Fruit fly (Drosophila melanogaster) whole organism, prepupa: ENCODE results near the gene CG43938.

Experiments used
- Blimp-1 ChIP-seq: fragments of 200-800 bp; sonication (Bioruptor generic); optimal IDR thresholded peaks from 3 replicates; lab custom pipeline; 2017; ENCODE audit warnings: missing biosample characterization, missing genetic modification characterization, mild to moderate bottlenecking, moderate library complexity, missing genetic modification reagents
- CG10631 ChIP-seq: fragments of 200-800 bp; sonication (Bioruptor generic); optimal IDR thresholded peaks from 2 replicates; lab custom pipeline; 2016; ENCODE audit warnings: missing biosample characterization, missing genetic modification characterization
- CG10669 ChIP-seq: fragments of 200-800 bp; sonication (Bioruptor generic); optimal IDR thresholded peaks from 3 replicates; lab custom pipeline; 2018; ENCODE audit warnings: missing biosample characterization, mild to moderate bottlenecking, missing genetic modification characterization, moderate library complexity
- CG11294 ChIP-seq: fragments of 200-800 bp; sonication (Bioruptor generic); IDR thresholded peaks from 2 replicates; pipeline ENCODE4 v1.3.6; 2022; ENCODE audit warnings: missing biosample characterization, missing genetic modification characterization
- CG11762 ChIP-seq: fragments of 200-800 bp; sonication (Bioruptor generic); optimal IDR thresholded peaks from 3 replicates; lab custom pipeline; 2016; ENCODE audit warnings: missing biosample characterization, missing genetic modification characterization; ENCODE audit not compliant: insufficient read depth
- CG11902 ChIP-seq: fragments of 200-800 bp; sonication (Bioruptor generic); optimal IDR thresholded peaks from 3 replicates; lab custom pipeline; 2016; ENCODE audit warnings: missing biosample characterization, missing genetic modification characterization
- CG16779 ChIP-seq: fragments of 200-800 bp; sonication (Bioruptor generic); optimal IDR thresholded peaks from 3 replicates; lab custom pipeline; 2017; ENCODE audit warnings: missing biosample characterization, mild to moderate bottlenecking, missing genetic modification characterization
- CG3032 ChIP-seq: fragments of 200-800 bp; optimal IDR thresholded peaks from 2 replicates; lab custom pipeline; 2019; ENCODE audit warnings: missing biosample characterization, mild to moderate bottlenecking, missing genetic modification characterization, moderate library complexity
- CG31627 ChIP-seq: fragments of 200-800 bp; sonication (Bioruptor generic); optimal IDR thresholded peaks from 3 replicates; lab custom pipeline; 2016; ENCODE audit warnings: missing biosample characterization, missing genetic modification characterization
- CG34406 ChIP-seq: fragments of 200-800 bp; sonication (Bioruptor generic); optimal IDR thresholded peaks from 3 replicates; lab custom pipeline; 2016; ENCODE audit warnings: missing biosample characterization, missing genetic modification characterization
- CG4318 ChIP-seq: fragments of 200-800 bp; sonication (Bioruptor generic); optimal IDR thresholded peaks from 3 replicates; lab custom pipeline; 2017; ENCODE audit warnings: missing biosample characterization, mild to moderate bottlenecking, missing genetic modification characterization
- CG6163 ChIP-seq: fragments of 200-800 bp; sonication (Bioruptor generic); IDR thresholded peaks from 3 replicates; pipeline ENCODE4 v1.3.6; 2022; ENCODE audit warnings: missing biosample characterization, missing genetic modification characterization
- CG6276 ChIP-seq: fragments of 200-800 bp; sonication (Bioruptor generic); optimal IDR thresholded peaks from 2 replicates; lab custom pipeline; 2017; ENCODE audit warnings: missing biosample characterization, mild to moderate bottlenecking, missing genetic modification characterization
- CG6792 ChIP-seq: fragments of 200-800 bp; sonication (Bioruptor generic); optimal IDR thresholded peaks from 3 replicates; lab custom pipeline; 2016; ENCODE audit warnings: missing biosample characterization, missing genetic modification characterization
- CG6854 ChIP-seq: fragments of 200-800 bp; sonication (Bioruptor generic); optimal IDR thresholded peaks from 2 replicates; lab custom pipeline; 2017; ENCODE audit warnings: missing biosample characterization, mild to moderate bottlenecking, missing genetic modification characterization
- CG7368 ChIP-seq: fragments of 200-800 bp; sonication (Bioruptor generic); optimal IDR thresholded peaks from 3 replicates; lab custom pipeline; 2016; ENCODE audit warnings: missing biosample characterization, missing genetic modification characterization
- CG8119 ChIP-seq: fragments of 200-800 bp; sonication (Bioruptor generic); IDR thresholded peaks from 3 replicates; pipeline ENCODE4 v1.3.6; 2022; ENCODE audit warnings: missing biosample characterization, missing genetic modification characterization
- CG8319 ChIP-seq: fragments of 200-800 bp; sonication (Bioruptor generic); optimal IDR thresholded peaks from 3 replicates; lab custom pipeline; 2016; ENCODE audit warnings: missing biosample characterization, missing genetic modification characterization
- CG8632 ChIP-seq: fragments of 200-800 bp; sonication (Bioruptor generic); optimal IDR thresholded peaks from 3 replicates; lab custom pipeline; 2016; ENCODE audit warnings: missing biosample characterization, missing genetic modification characterization
- CG9139 ChIP-seq: fragments of 200-800 bp; sonication (Bioruptor generic); optimal IDR thresholded peaks from 3 replicates; lab custom pipeline; 2017; ENCODE audit warnings: missing biosample characterization, mild to moderate bottlenecking, missing genetic modification characterization
- Eip75B ChIP-seq: fragments of 200-800 bp; sonication (Bioruptor generic); optimal IDR thresholded peaks from 3 replicates; lab custom pipeline; 2016; ENCODE audit warnings: missing biosample characterization, missing genetic modification characterization
- Eip78C ChIP-seq: fragments of 200-800 bp; sonication (Bioruptor generic); peaks from one replicate; lab custom pipeline; 2016; ENCODE audit warnings: missing biosample characterization, missing genetic modification characterization
- Eip93F ChIP-seq: fragments of 200-800 bp; sonication (Bioruptor generic); optimal IDR thresholded peaks from 2 replicates; lab custom pipeline; 2016; ENCODE audit warnings: missing biosample characterization, mild to moderate bottlenecking, missing genetic modification characterization
- Ets21C ChIP-seq: fragments of 200-800 bp; sonication (Bioruptor generic); optimal IDR thresholded peaks from 3 replicates; lab custom pipeline; 2016; ENCODE audit warnings: missing biosample characterization, missing genetic modification characterization
- Ets96B ChIP-seq: fragments of 200-800 bp; optimal IDR thresholded peaks from 2 replicates; lab custom pipeline; 2019; ENCODE audit warnings: missing biosample characterization, mild to moderate bottlenecking, missing genetic modification characterization, moderate library complexity
- Gug ChIP-seq: fragments of 200-800 bp; sonication (Bioruptor generic); IDR thresholded peaks from 2 replicates; pipeline ENCODE4 v1.3.6; 2022; ENCODE audit warnings: missing biosample characterization, missing genetic modification characterization
- Hr38 ChIP-seq: sonication (Bioruptor generic); optimal IDR thresholded peaks from 2 replicates; lab custom pipeline; 2016; ENCODE audit warnings: missing biosample characterization, missing genetic modification characterization
- Hr39 ChIP-seq: fragments of 200-800 bp; sonication (Bioruptor generic); optimal IDR thresholded peaks from 2 replicates; lab custom pipeline; 2016; ENCODE audit warnings: missing biosample characterization, missing genetic modification characterization
- Hr4 ChIP-seq: fragments of 200-800 bp; sonication (Bioruptor generic); optimal IDR thresholded peaks from 3 replicates; lab custom pipeline; 2016; ENCODE audit warnings: missing biosample characterization, missing genetic modification characterization
- Lpt ChIP-seq: fragments of 200-800 bp; sonication (Bioruptor generic); optimal IDR thresholded peaks from 3 replicates; lab custom pipeline; 2016; ENCODE audit warnings: missing biosample characterization, missing genetic modification characterization
- Met ChIP-seq: fragments of 200-800 bp; sonication (Bioruptor generic); optimal IDR thresholded peaks from 3 replicates; lab custom pipeline; 2016; ENCODE audit warnings: missing biosample characterization, missing genetic modification characterization
- OdsH ChIP-seq: fragments of 200-800 bp; sonication (Bioruptor generic); optimal IDR thresholded peaks from 3 replicates; lab custom pipeline; 2016; ENCODE audit warnings: missing biosample characterization, missing genetic modification characterization
- Smox ChIP-seq: fragments of 200-800 bp; sonication (Bioruptor generic); optimal IDR thresholded peaks from 3 replicates; lab custom pipeline; 2016; ENCODE audit warnings: missing biosample characterization, missing genetic modification characterization
- Sox102F ChIP-seq: fragments of 200-800 bp; sonication (Bioruptor generic); optimal IDR thresholded peaks from 2 replicates; lab custom pipeline; 2016; ENCODE audit warnings: missing biosample characterization, mild to moderate bottlenecking, missing genetic modification characterization
- Sox14 ChIP-seq: fragments of 200-800 bp; sonication (Bioruptor generic); optimal IDR thresholded peaks from 3 replicates; lab custom pipeline; 2016; ENCODE audit warnings: missing biosample characterization, missing genetic modification characterization
- Sox15 ChIP-seq: fragments of 200-800 bp; sonication (Bioruptor generic); optimal IDR thresholded peaks from 3 replicates; lab custom pipeline; 2016; ENCODE audit warnings: missing biosample characterization, missing genetic modification characterization
- achi ChIP-seq: fragments of 200-800 bp; sonication (Bioruptor generic); optimal IDR thresholded peaks from 3 replicates; lab custom pipeline; 2016; ENCODE audit warnings: missing biosample characterization, missing genetic modification characterization
- acj6 ChIP-seq: fragments of 200-800 bp; sonication (Bioruptor generic); optimal IDR thresholded peaks from 3 replicates; lab custom pipeline; 2016; ENCODE audit warnings: missing biosample characterization, missing genetic modification characterization
- cyc ChIP-seq: fragments of 200-800 bp; sonication (Bioruptor generic); optimal IDR thresholded peaks from 3 replicates; lab custom pipeline; 2016; ENCODE audit warnings: missing biosample characterization, missing genetic modification characterization
- dac ChIP-seq: fragments of 200-800 bp; sonication (Bioruptor generic); optimal IDR thresholded peaks from 2 replicates; lab custom pipeline; 2017; ENCODE audit warnings: missing biosample characterization, mild to moderate bottlenecking, missing genetic modification characterization
- esn ChIP-seq: fragments of 200-800 bp; sonication (Bioruptor generic); optimal IDR thresholded peaks from 2 replicates; lab custom pipeline; 2016; ENCODE audit warnings: missing biosample characterization, mild to moderate bottlenecking, missing genetic modification characterization, moderate library complexity
- fd59A ChIP-seq: fragments of 200-800 bp; sonication (Bioruptor generic); optimal IDR thresholded peaks from 2 replicates; lab custom pipeline; 2017; ENCODE audit warnings: missing biosample characterization, mild to moderate bottlenecking, missing genetic modification characterization, missing genetic modification reagents
- fkh ChIP-seq: fragments of 200-800 bp; sonication (Bioruptor generic); optimal IDR thresholded peaks from 3 replicates; lab custom pipeline; 2017; ENCODE audit warnings: missing biosample characterization, mild to moderate bottlenecking, missing genetic modification characterization, moderate library complexity
- lz ChIP-seq: fragments of 200-800 bp; sonication (Bioruptor generic); optimal IDR thresholded peaks from 3 replicates; lab custom pipeline; 2016; ENCODE audit warnings: missing biosample characterization, missing genetic modification characterization
- net ChIP-seq: fragments of 200-800 bp; sonication (Bioruptor generic); optimal IDR thresholded peaks from 3 replicates; lab custom pipeline; 2016; ENCODE audit warnings: missing biosample characterization, missing genetic modification characterization
- pdm3 ChIP-seq: fragments of 200-800 bp; sonication (Bioruptor generic); optimal IDR thresholded peaks from 3 replicates; lab custom pipeline; 2016; ENCODE audit warnings: missing biosample characterization, missing genetic modification characterization
- spab ChIP-seq: fragments of 200-800 bp; sonication (Bioruptor generic); optimal IDR thresholded peaks from 2 replicates; lab custom pipeline; 2017; ENCODE audit warnings: missing biosample characterization, mild to moderate bottlenecking, missing genetic modification characterization, missing genetic modification reagents
- topi ChIP-seq: fragments of 200-800 bp; sonication (Bioruptor generic); optimal IDR thresholded peaks from 3 replicates; lab custom pipeline; 2016; ENCODE audit warnings: missing biosample characterization, missing genetic modification characterization
- vri ChIP-seq: fragments of 200-800 bp; sonication (Bioruptor generic); optimal IDR thresholded peaks from 3 replicates; lab custom pipeline; 2016; ENCODE audit warnings: missing biosample characterization, mild to moderate bottlenecking, missing genetic modification characterization

CG43938 gene

dm6 chr3L:21104338-21105018 lies 17.0 kb upstream of the CG43938 start (continued):
- TF ChIP-seq CG8319 (GFP tag; lab: Kevin White, UChicago) (no peak), CG6163 (GFP tag; lab: Robert Waterston, UW) (peak; percentile 49; the same call in 2 of the 3 replicates), CG10631 (GFP tag; lab: Kevin White, UChicago) (peak; percentile 21), CG11294 (GFP tag; lab: Robert Waterston, UW) (no peak; the same call in 1 of the 2 replicates), CG10669 (GFP tag; lab: Kevin White, UChicago) (no peak), Eip75B (GFP tag; lab: Kevin White, UChicago) (no peak), Hr38 (GFP tag; lab: Kevin White, UChicago) (no peak), CG16779 (tag; lab: Kevin White, UChicago) (no peak), CG3032 (tag; lab: Kevin White, UChicago) (peak; percentile 22), spab (GFP tag; lab: Kevin White, UChicago) (no peak), Sox15 (no peak), Eip93F (GFP tag; lab: Kevin White, UChicago) (no peak), net (GFP tag; lab: Kevin White, UChicago) (peak; percentile 26), OdsH (GFP tag; lab: Kevin White, UChicago) (peak; percentile 15), Hr39 (peak; percentile 24), CG6276 (GFP tag; lab: Kevin White, UChicago) (peak; percentile 47), Hr4 (GFP tag; lab: Kevin White, UChicago) (peak; percentile 55), CG6792 (GFP tag; lab: Kevin White, UChicago) (no peak)

- TF ChIP-seq fd59A (GFP tag; lab: Kevin White, UChicago) (no peak), Lpt (GFP tag; lab: Kevin White, UChicago) (no peak), CG6854 (GFP tag; lab: Kevin White, UChicago) (no peak), CG6276 (GFP tag; lab: Kevin White, UChicago) (no peak), Hr4 (GFP tag; lab: Kevin White, UChicago) (peak; percentile 28), Eip78C (peak; percentile 51), topi (GFP tag; lab: Kevin White, UChicago) (no peak), lz (GFP tag; lab: Kevin White, UChicago) (peak; percentile 39), Eip75B (GFP tag; lab: Kevin White, UChicago) (peak; percentile 8), CG4318 (GFP tag; lab: Kevin White, UChicago) (no peak), Hr39 (peak; percentile 15), fkh (GFP tag; lab: Kevin White, UChicago) (no peak), Gug (peak; percentile 40; the same call in 1 of the 2 replicates), CG8632 (GFP tag; lab: Kevin White, UChicago) (no peak), vri (GFP tag; lab: Kevin White, UChicago) (no peak), Sox14 (GFP tag; lab: Kevin White, UChicago) (no peak), Blimp-1 (GFP tag; lab: Kevin White, UChicago) (no peak), CG8119 (GFP tag; lab: Robert Waterston, UW) (0 out of 3 replicates have a peak, but pooled peaks have one; percentile 19), CG34406 (GFP tag; lab: Kevin White, UChicago) (peak; percentile 8), Eip93F (GFP tag; lab: Kevin White, UChicago) (no peak), cyc (GFP tag; lab: Kevin White, UChicago) (peak; percentile 32), Ets96B (no peak), CG11902 (no peak), esn (peak; percentile 49), Met (GFP tag; lab: Kevin White, UChicago) (peak; percentile 46), Smox (GFP tag; lab: Kevin White, UChicago) (no peak), spab (GFP tag; lab: Kevin White, UChicago) (no peak), achi (GFP tag; lab: Kevin White, UChicago) (peak; percentile 4), Ets21C (GFP tag; lab: Kevin White, UChicago) (no peak), CG7368 (GFP tag; lab: Kevin White, UChicago) (no peak), dac (no peak), CG9139 (GFP tag; lab: Kevin White, UChicago) (no peak), CG11762 (GFP tag; lab: Kevin White, UChicago) (no peak), CG31627 (GFP tag; lab: Kevin White, UChicago) (peak; percentile 18), acj6 (GFP tag; lab: Kevin White, UChicago) (no peak), pdm3 (GFP tag; lab: Kevin White, UChicago) (peak; percentile 31), CG3032 (tag; lab: Kevin White, UChicago) (no peak), CG6163 (GFP tag; lab: Robert Waterston, UW) (no peak), Sox102F (peak; percentile 24)
Observed at dm6 chr3L:21106883-21107282, 14.6 kb upstream of the CG43938 start.
